Worm (Caenorhabditis elegans) whole organism, young adult: Measurements from ENCODE around the gene Y15E3A.3.

Experiments
- C17E4.6 ChIP-seq: fragments of 200-800 bp; sonication (Bioruptor generic); IDR thresholded peaks from 2 replicates; pipeline ENCODE4 v1.3.6; 2022; ENCODE audit warnings: missing genetic modification reagents, missing genetic modification characterization, missing compliant biosample characterization
- D2030.7 ChIP-seq: fragments of 200-800 bp; sonication (Bioruptor generic); IDR thresholded peaks from 2 replicates; pipeline ENCODE4 v1.3.6; 2022; ENCODE audit warnings: missing genetic modification reagents, missing genetic modification characterization, missing compliant biosample characterization
- ama-1 ChIP-seq, 3 experiments: fragments of 150-350 bp in 1 of 3; sonication (generic microtip) in 2 of 3; optimal IDR thresholded peaks; 2 replicates each; lab custom pipeline; 2014 to 2018; ENCODE audit warnings: missing biosample characterization in 2 of 3, missing genetic modification characterization in 2 of 3, missing genetic modification reagents in 2 of 3
- athp-1 ChIP-seq: sonication (generic microtip); optimal IDR thresholded peaks from 2 replicates; lab custom pipeline; 2017; ENCODE audit warnings: mild to moderate bottlenecking, missing genetic modification characterization, missing compliant biosample characterization
- dox-1 ChIP-seq: fragments of 200-800 bp; sonication (Bioruptor generic); IDR thresholded peaks from 2 replicates; pipeline ENCODE4 v1.3.6; 2022; ENCODE audit warnings: missing genetic modification reagents, missing genetic modification characterization, missing compliant biosample characterization
- dpff-1 ChIP-seq: sonication (generic microtip); optimal IDR thresholded peaks from 2 replicates; lab custom pipeline; 2017; ENCODE audit warnings: mild to moderate bottlenecking, missing genetic modification characterization, missing compliant biosample characterization
- egrh-3 ChIP-seq: fragments of 200-800 bp; sonication (Bioruptor generic); IDR thresholded peaks from 2 replicates; pipeline ENCODE4 v1.3.6; 2022; ENCODE audit warnings: missing genetic modification reagents, missing genetic modification characterization, missing compliant biosample characterization
- him-1 ChIP-seq: sonication (generic microtip); optimal IDR thresholded peaks from 2 replicates; lab custom pipeline; 2016; ENCODE audit warnings: missing genotype, missing genetic modification reagents, missing genetic modification characterization, missing compliant biosample characterization
- hmg-20 ChIP-seq: fragments of 200-800 bp; sonication (Bioruptor generic); IDR thresholded peaks from 2 replicates; pipeline ENCODE4 v1.3.6; 2022; ENCODE audit warnings: missing genetic modification reagents, missing genetic modification characterization, missing compliant biosample characterization
- let-526 ChIP-seq: fragments of 200-800 bp; sonication (Bioruptor generic); IDR thresholded peaks from 2 replicates; pipeline ENCODE4 v1.3.6; 2022; ENCODE audit warnings: missing genetic modification reagents, missing genetic modification characterization, missing compliant biosample characterization
- lin-35 ChIP-seq, 3 experiments: fragments of 150-350 bp in 2 of 3; sonication (generic microtip) in 1 of 3; optimal IDR thresholded peaks; 2 replicates each; lab custom pipeline; 2014 to 2018; ENCODE audit warnings: missing biosample characterization in 3 of 3, missing genetic modification characterization in 3 of 3, missing genetic modification reagents in 3 of 3
- snpc-4 ChIP-seq, 5 experiments: fragments of 150-350 bp in 1 of 5; sonication (generic microtip) in 4 of 5; optimal IDR thresholded peaks; 2 replicates each; lab custom pipeline; 2014 to 2018; ENCODE audit warnings: missing genetic modification characterization in 5 of 5, missing biosample characterization in 3 of 5, antibody characterized with exemption in 2 of 5, mild to moderate bottlenecking in 2 of 5, missing compliant biosample characterization in 2 of 5, missing genotype in 2 of 5, moderate library complexity in 2 of 5, missing genetic modification reagents in 1 of 5
- ztf-3 ChIP-seq: fragments of 200-800 bp; sonication (Bioruptor generic); optimal IDR thresholded peaks from 2 replicates; lab custom pipeline; 2018; ENCODE audit warnings: mild to moderate bottlenecking, missing genetic modification characterization, missing compliant biosample characterization
- ztf-6 ChIP-seq: fragments of 200-800 bp; sonication (Bioruptor generic); IDR thresholded peaks from 2 replicates; pipeline ENCODE4 v1.3.6; 2022; ENCODE audit warnings: missing genetic modification reagents, missing genetic modification characterization, missing compliant biosample characterization

DNA sequence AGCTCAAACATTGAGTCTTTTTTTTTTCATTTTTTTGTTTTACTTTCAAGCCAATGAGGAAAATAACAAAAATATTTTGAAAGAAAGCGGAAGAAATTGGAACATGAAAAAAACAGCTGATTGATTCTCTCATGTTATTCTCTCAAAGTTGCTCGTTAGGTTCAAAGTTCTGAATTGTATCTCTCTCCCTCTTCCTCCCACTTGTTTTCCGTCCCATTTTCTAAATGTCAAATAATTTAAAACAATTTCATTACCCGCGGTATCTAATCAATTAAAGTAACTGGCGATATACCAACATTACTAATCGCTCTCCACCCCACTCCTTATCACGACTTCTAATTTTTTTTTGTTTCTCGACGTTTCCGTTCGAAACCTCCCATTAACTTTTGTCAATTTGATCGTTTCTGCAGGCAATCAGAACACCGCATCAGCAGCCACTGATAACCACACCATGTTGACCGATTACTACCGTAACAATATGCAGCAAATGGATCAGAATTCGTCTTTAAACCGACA is 17.2 kb upstream of the Y15E3A.3 start:
- no peak for TF ChIP-seq ztf-6 (GFP tag; lab: Robert Waterston, UW)
- no peak for TF ChIP-seq ztf-3
- TF ChIP-seq him-1 (tag; lab: Kevin White, UChicago), result no peak
- no peak for TF ChIP-seq dpff-1 (tag; lab: Kevin White, UChicago)
- no peak for TF ChIP-seq ama-1 (optimal IDR thresholded peaks at IDR 0.05; lab: Kevin White, UChicago)
- TF ChIP-seq ama-1 (GFP tag; optimal IDR thresholded peaks at IDR 0.05; lab: Kevin White, UChicago), result no peak
- TF ChIP-seq let-526 (GFP tag; lab: Robert Waterston, UW), result no peak
- TF ChIP-seq hmg-20 (GFP tag; lab: Robert Waterston, UW), result no peak
- TF ChIP-seq C17E4.6, result no peak
- TF ChIP-seq egrh-3, result no peak
- TF ChIP-seq lin-35 (GFP tag; optimal IDR thresholded peaks at IDR 0.05; lab: Kevin White, UChicago), result no peak
- TF ChIP-seq athp-1 (tag; lab: Kevin White, UChicago), result no peak
- TF ChIP-seq snpc-4 (GFP tag; optimal IDR thresholded peaks at IDR 0.05; lab: Kevin White, UChicago), result no peak
- TF ChIP-seq snpc-4 (tag; optimal IDR thresholded peaks at IDR 0.05; lab: Kevin White, UChicago), result no peak
- TF ChIP-seq D2030.7 (GFP tag; lab: Robert Waterston, UW), result no peak
- no peak for TF ChIP-seq dox-1 (GFP tag; lab: Robert Waterston, UW)
